Fruit fly (Drosophila melanogaster): Measurements from ENCODE around the gene CG32668.

DNA sequence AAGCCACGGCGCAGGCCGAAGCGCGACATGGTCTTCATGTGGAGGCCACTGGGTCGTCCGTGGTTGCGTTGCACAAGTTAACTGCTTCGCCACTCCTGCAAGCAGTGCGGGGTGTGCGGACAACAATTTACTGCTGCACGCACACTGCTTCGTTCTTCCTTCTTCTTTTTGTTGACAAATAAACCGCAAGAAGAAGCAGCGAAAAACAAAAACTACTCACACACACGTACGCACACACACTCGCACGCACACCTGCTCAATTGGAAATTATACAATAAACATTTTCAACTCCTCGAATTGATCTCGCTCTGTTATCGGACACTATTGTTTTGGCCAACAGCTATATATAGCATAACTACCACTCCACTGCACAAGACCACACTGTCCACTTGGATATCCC is 36.0 kb downstream of the CG32668 start:
- TF ChIP-seq CTCF (optimal IDR thresholded peaks at IDR 0.05) (no peak), CG8478 (optimal IDR thresholded peaks at IDR 0.05) (no peak)
